Worm (Caenorhabditis elegans) whole organism, young adult: ENCODE measurements around the gene zyg-11.
A peak's percentile ranks its signal among the peaks of the same experiment; 100 is the strongest.

ENCODE experiments used
- C06A6.2 ChIP-seq: fragments of 200-800 bp; sonication (Bioruptor generic); conservative IDR thresholded peaks from 2 replicates; pipeline ENCODE4 v1.3.6; 2022; ENCODE audit warnings: missing genetic modification characterization, missing compliant biosample characterization
- F22D6.2 ChIP-seq: sonication (generic microtip); optimal IDR thresholded peaks from 2 replicates; lab custom pipeline; 2016; ENCODE audit warnings: mild to moderate bottlenecking, missing genetic modification characterization, missing compliant biosample characterization
- F33H1.4 ChIP-seq: fragments of 200-800 bp; sonication (Bioruptor generic); IDR thresholded peaks from 2 replicates; pipeline ENCODE4 v1.3.6; 2022; ENCODE audit warnings: missing genetic modification reagents, missing genetic modification characterization, missing compliant biosample characterization
- F49E8.2 ChIP-seq: sonication (generic microtip); optimal IDR thresholded peaks from 3 replicates; lab custom pipeline; 2017; ENCODE audit warnings: missing genetic modification characterization, mild to moderate bottlenecking, missing compliant biosample characterization, antibody characterized with exemption, moderate library complexity; ENCODE audit not compliant: insufficient read depth
- K11D2.4 ChIP-seq: fragments of 200-800 bp; sonication (Bioruptor generic); IDR thresholded peaks from 2 replicates; pipeline ENCODE4 v1.3.6; 2022; ENCODE audit warnings: missing genetic modification reagents, missing genetic modification characterization, missing compliant biosample characterization
- K12H6.12 ChIP-seq: fragments of 200-800 bp; sonication (Bioruptor generic); optimal IDR thresholded peaks from 2 replicates; lab custom pipeline; 2018; ENCODE audit warnings: mild to moderate bottlenecking, missing genetic modification characterization, missing compliant biosample characterization
- T07F8.4 ChIP-seq: sonication (generic microtip); optimal IDR thresholded peaks from 2 replicates; lab custom pipeline; 2016; ENCODE audit warnings: mild to moderate bottlenecking, missing genetic modification characterization, moderate library complexity, missing compliant biosample characterization
- T26A5.8 ChIP-seq: sonication (generic microtip); optimal IDR thresholded peaks from 2 replicates; lab custom pipeline; 2016; ENCODE audit warnings: missing genetic modification characterization, missing compliant biosample characterization
- Y53F4B.3 ChIP-seq: fragments of 200-800 bp; sonication (Bioruptor generic); IDR thresholded peaks from 2 replicates; pipeline ENCODE4 v1.3.6; 2022; ENCODE audit warnings: missing genetic modification reagents, missing genetic modification characterization, missing compliant biosample characterization
- Y53G8AR.9 ChIP-seq: fragments of 200-800 bp; sonication (Bioruptor generic); conservative IDR thresholded peaks from 2 replicates; pipeline ENCODE4 v1.3.6; 2022; ENCODE audit warnings: missing genetic modification reagents, missing genetic modification characterization, missing compliant biosample characterization
- Y56A3A.18 ChIP-seq: fragments of 200-800 bp; sonication (Bioruptor generic); IDR thresholded peaks from 2 replicates; pipeline ENCODE4 v1.3.6; 2022; ENCODE audit warnings: missing genetic modification reagents, missing genetic modification characterization, missing compliant biosample characterization
- Y79H2A.3 ChIP-seq: fragments of 200-800 bp; sonication (Bioruptor generic); conservative IDR thresholded peaks from 2 replicates; pipeline ENCODE4 v1.3.6; 2022; ENCODE audit warnings: missing genetic modification reagents, missing genetic modification characterization, missing compliant biosample characterization
- Y95B8A.8 ChIP-seq: fragments of 200-800 bp; sonication (Bioruptor generic); IDR thresholded peaks from 2 replicates; pipeline ENCODE4 v1.3.6; 2022; ENCODE audit warnings: missing genetic modification reagents, missing genetic modification characterization, missing compliant biosample characterization
- akir-1 ChIP-seq: fragments of 200-800 bp; sonication (Bioruptor generic); optimal IDR thresholded peaks from 2 replicates; lab custom pipeline; 2018; ENCODE audit warnings: mild to moderate bottlenecking, missing genetic modification characterization, moderate library complexity, missing compliant biosample characterization
- ama-1 ChIP-seq, 3 experiments: fragments of 150-350 bp in 1 of 3; sonication (generic microtip) in 2 of 3; optimal IDR thresholded peaks; 2 replicates each; lab custom pipeline; 2014 to 2018; ENCODE audit warnings: missing biosample characterization in 2 of 3, missing genetic modification characterization in 2 of 3, missing genetic modification reagents in 2 of 3
- attf-5 ChIP-seq: fragments of 200-800 bp; sonication (Bioruptor generic); optimal IDR thresholded peaks from 2 replicates; lab custom pipeline; 2018; ENCODE audit warnings: mild to moderate bottlenecking, missing genetic modification characterization, missing compliant biosample characterization
- bed-1 ChIP-seq: fragments of 200-800 bp; sonication (Bioruptor generic); IDR thresholded peaks from 2 replicates; pipeline ENCODE4 v1.3.6; 2022; ENCODE audit warnings: missing genetic modification reagents, missing genetic modification characterization, missing compliant biosample characterization
- cebp-2 ChIP-seq: fragments of 200-800 bp; sonication (Bioruptor generic); IDR thresholded peaks from 2 replicates; pipeline ENCODE4 v1.3.6; 2022; ENCODE audit warnings: missing genetic modification characterization, missing compliant biosample characterization
- ceh-100 ChIP-seq: fragments of 200-800 bp; sonication (Bioruptor generic); IDR thresholded peaks from 2 replicates; pipeline ENCODE4 v1.3.6; 2022; ENCODE audit warnings: missing genetic modification reagents, missing genetic modification characterization, missing compliant biosample characterization
- chd-7 ChIP-seq: sonication (generic microtip); optimal IDR thresholded peaks from 2 replicates; lab custom pipeline; 2016; ENCODE audit warnings: mild to moderate bottlenecking, missing genetic modification characterization, moderate library complexity, missing compliant biosample characterization
- dpl-1 ChIP-seq: fragments of 150-350 bp; optimal IDR thresholded peaks from 2 replicates; lab custom pipeline; 2014; ENCODE audit warnings: missing biosample characterization, missing genetic modification reagents, missing genetic modification characterization
- egl-18 ChIP-seq: fragments of 200-800 bp; sonication (Bioruptor generic); IDR thresholded peaks from 2 replicates; pipeline ENCODE4 v1.3.6; 2022; ENCODE audit warnings: missing genetic modification reagents, missing genetic modification characterization, missing compliant biosample characterization
- egrh-3 ChIP-seq: fragments of 200-800 bp; sonication (Bioruptor generic); IDR thresholded peaks from 2 replicates; pipeline ENCODE4 v1.3.6; 2022; ENCODE audit warnings: missing genetic modification reagents, missing genetic modification characterization, missing compliant biosample characterization
- gei-17 ChIP-seq: fragments of 200-800 bp; sonication (Bioruptor generic); optimal IDR thresholded peaks from 2 replicates; lab custom pipeline; 2018; ENCODE audit warnings: mild to moderate bottlenecking, missing genetic modification characterization, missing compliant biosample characterization
- lin-26 ChIP-seq: fragments of 200-800 bp; sonication (Bioruptor generic); IDR thresholded peaks from 2 replicates; pipeline ENCODE4 v1.3.6; 2022; ENCODE audit warnings: missing genetic modification reagents, missing genetic modification characterization, missing compliant biosample characterization
- madf-3 ChIP-seq: fragments of 200-800 bp; sonication (Bioruptor generic); IDR thresholded peaks from 2 replicates; pipeline ENCODE4 v1.3.6; 2022; ENCODE audit warnings: missing genetic modification reagents, missing genetic modification characterization, missing compliant biosample characterization
- madf-8 ChIP-seq: fragments of 200-800 bp; sonication (Bioruptor generic); conservative IDR thresholded peaks from 2 replicates; pipeline ENCODE4 v1.3.6; 2022; ENCODE audit warnings: missing genetic modification reagents, missing genetic modification characterization, missing compliant biosample characterization
- mcd-1 ChIP-seq: fragments of 200-800 bp; sonication (Bioruptor generic); IDR thresholded peaks from 2 replicates; pipeline ENCODE4 v1.3.6; 2022; ENCODE audit warnings: missing genetic modification reagents, missing genetic modification characterization, missing compliant biosample characterization
- mel-28 ChIP-seq: sonication (generic microtip); optimal IDR thresholded peaks from 2 replicates; lab custom pipeline; 2016; ENCODE audit warnings: borderline replicate concordance, mild to moderate bottlenecking, missing genetic modification characterization, missing compliant biosample characterization
- mes-4 ChIP-seq: sonication (generic microtip); optimal IDR thresholded peaks from 2 replicates; lab custom pipeline; 2016; ENCODE audit warnings: missing genotype, missing genetic modification characterization, missing compliant biosample characterization
- nfyb-1 ChIP-seq: fragments of 200-800 bp; sonication (Bioruptor generic); IDR thresholded peaks from 2 replicates; pipeline ENCODE4 v1.3.6; 2022; ENCODE audit warnings: missing genetic modification reagents, missing genetic modification characterization, missing compliant biosample characterization
- nhr-120 ChIP-seq: fragments of 200-800 bp; sonication (Bioruptor generic); IDR thresholded peaks from 2 replicates; pipeline ENCODE4 v1.3.6; 2022; ENCODE audit warnings: missing genetic modification characterization, missing compliant biosample characterization
- nhr-179 ChIP-seq: sonication (generic microtip); optimal IDR thresholded peaks from 2 replicates; lab custom pipeline; 2016; ENCODE audit warnings: mild to moderate bottlenecking, missing genetic modification characterization, missing compliant biosample characterization
- nhr-90 ChIP-seq: sonication (generic microtip); optimal IDR thresholded peaks from 2 replicates; lab custom pipeline; 2016; ENCODE audit warnings: missing genotype, mild to moderate bottlenecking, missing genetic modification characterization, missing compliant biosample characterization
- pbrm-1 ChIP-seq: fragments of 200-800 bp; sonication (Bioruptor generic); IDR thresholded peaks from 2 replicates; pipeline ENCODE4 v1.3.6; 2022; ENCODE audit warnings: missing genetic modification reagents, missing genetic modification characterization, missing compliant biosample characterization
- sdz-38 ChIP-seq: sonication (generic microtip); optimal IDR thresholded peaks from 2 replicates; lab custom pipeline; 2016; ENCODE audit warnings: missing genotype, missing genetic modification characterization, missing compliant biosample characterization
- snpc-1.1 ChIP-seq: sonication (generic microtip); optimal IDR thresholded peaks from 2 replicates; lab custom pipeline; 2017; ENCODE audit warnings: missing genetic modification characterization, mild to moderate bottlenecking, missing compliant biosample characterization, antibody characterized with exemption, moderate library complexity, missing genotype, missing genetic modification reagents; ENCODE audit not compliant: insufficient read depth
- snpc-1.3 ChIP-seq: sonication (generic microtip); optimal IDR thresholded peaks from 2 replicates; lab custom pipeline; 2017; ENCODE audit warnings: missing genetic modification characterization, mild to moderate bottlenecking, missing compliant biosample characterization, antibody characterized with exemption, moderate library complexity, missing genotype, missing genetic modification reagents; ENCODE audit not compliant: insufficient read depth
- snpc-3.4 ChIP-seq: sonication (generic microtip); optimal IDR thresholded peaks from 2 replicates; lab custom pipeline; 2017; ENCODE audit warnings: missing genetic modification characterization, mild to moderate bottlenecking, missing compliant biosample characterization, antibody characterized with exemption, moderate library complexity, missing genotype, missing genetic modification reagents
- somi-1 ChIP-seq: fragments of 200-800 bp; sonication (Bioruptor generic); optimal IDR thresholded peaks from 2 replicates; lab custom pipeline; 2018; ENCODE audit warnings: mild to moderate bottlenecking, missing genetic modification characterization, missing compliant biosample characterization
- tbx-9 ChIP-seq: sonication (generic microtip); optimal IDR thresholded peaks from 2 replicates; lab custom pipeline; 2016; ENCODE audit warnings: borderline replicate concordance, missing genetic modification characterization, inconsistent platforms, missing compliant biosample characterization
- unc-62 ChIP-seq: fragments of 150-350 bp; optimal IDR thresholded peaks from 2 replicates; lab custom pipeline; 2014; ENCODE audit warnings: missing biosample characterization, missing genetic modification reagents, missing genetic modification characterization
- xnd-1 ChIP-seq: sonication (generic microtip); optimal IDR thresholded peaks from 2 replicates; lab custom pipeline; 2016; ENCODE audit warnings: missing genotype, missing genetic modification reagents, missing genetic modification characterization, missing compliant biosample characterization
- zfh-2 ChIP-seq: fragments of 200-800 bp; sonication (Bioruptor generic); conservative IDR thresholded peaks from 2 replicates; pipeline ENCODE4 v1.3.6; 2022; ENCODE audit warnings: missing genetic modification reagents, missing genetic modification characterization, missing compliant biosample characterization
- ztf-18 ChIP-seq: sonication (generic microtip); optimal IDR thresholded peaks from 2 replicates; lab custom pipeline; 2016; ENCODE audit warnings: missing genotype, mild to moderate bottlenecking, missing genetic modification characterization, missing compliant biosample characterization
- ztf-25 ChIP-seq: fragments of 200-800 bp; sonication (Bioruptor generic); IDR thresholded peaks from 2 replicates; pipeline ENCODE4 v1.3.6; 2022; ENCODE audit warnings: missing genetic modification reagents, missing genetic modification characterization, missing compliant biosample characterization
- ztf-26 ChIP-seq: sonication (generic microtip); optimal IDR thresholded peaks from 2 replicates; lab custom pipeline; 2017; ENCODE audit warnings: missing genetic modification characterization, missing compliant biosample characterization
- ztf-6 ChIP-seq: fragments of 200-800 bp; sonication (Bioruptor generic); IDR thresholded peaks from 2 replicates; pipeline ENCODE4 v1.3.6; 2022; ENCODE audit warnings: missing genetic modification reagents, missing genetic modification characterization, missing compliant biosample characterization

zyg-11 gene

ce11 chrII:8028246-8028694 lies 10.8 kb downstream of the zyg-11 start (continued):
- no peak for TF ChIP-seq Y56A3A.18 (GFP tag; lab: Robert Waterston, UW)
- 0 out of 2 replicates have a peak, but pooled peaks have one; percentile 66 for TF ChIP-seq egl-18 (GFP tag; lab: Robert Waterston, UW)
- peak; percentile 68 for TF ChIP-seq unc-62 (GFP tag; lab: Kevin White, UChicago)
- peak; percentile 91 for TF ChIP-seq mcd-1
- TF ChIP-seq xnd-1 = no peak
- TF ChIP-seq Y95B8A.8 (GFP tag; lab: Robert Waterston, UW) = peak; percentile 56; the same call in 1 of the 2 replicates
- no peak for TF ChIP-seq tbx-9 (tag; lab: Kevin White, UChicago)
- TF ChIP-seq K12H6.12 (tag; lab: Kevin White, UChicago) = peak; percentile 98
- TF ChIP-seq snpc-1.1 (tag; lab: Kevin White, UChicago) = no peak
- peak; percentile 100 for TF ChIP-seq zfh-2 (GFP tag; lab: Robert Waterston, UW)
- TF ChIP-seq attf-5 (GFP tag; lab: Kevin White, UChicago) = peak; percentile 98
- TF ChIP-seq madf-3 = peak; percentile 72; the same call in 1 of the 2 replicates
- TF ChIP-seq ama-1 (optimal IDR thresholded peaks at IDR 0.05; lab: Kevin White, UChicago) = no peak
- TF ChIP-seq ama-1 (GFP tag; optimal IDR thresholded peaks at IDR 0.05; lab: Kevin White, UChicago) = peak in 1 of 2 experiments; percentile 18
- peak; percentile 86 for TF ChIP-seq somi-1 (GFP tag; lab: Kevin White, UChicago)
- peak; percentile 88 for TF ChIP-seq egrh-3 (GFP tag; lab: Robert Waterston, UW)
- TF ChIP-seq ceh-100 = peak; percentile 69
- TF ChIP-seq C06A6.2 (GFP tag; lab: Robert Waterston, UW) = peak; percentile 74
- TF ChIP-seq Y53G8AR.9 (GFP tag; lab: Robert Waterston, UW) = 0 out of 2 replicates have a peak, but pooled peaks have one; percentile 52
- TF ChIP-seq nhr-179 (tag; lab: Kevin White, UChicago) = no peak
- peak; percentile 70 for TF ChIP-seq F22D6.2 (tag; lab: Kevin White, UChicago)
- no peak for TF ChIP-seq mel-28 (tag; lab: Kevin White, UChicago)
- no peak for TF ChIP-seq F49E8.2 (tag; lab: Kevin White, UChicago)
- peak; percentile 79 for TF ChIP-seq lin-26
- peak; percentile 93 for TF ChIP-seq ztf-26 (tag; lab: Kevin White, UChicago)
- TF ChIP-seq gei-17 (GFP tag; lab: Kevin White, UChicago) = peak; percentile 76
- TF ChIP-seq Y79H2A.3 (GFP tag; lab: Robert Waterston, UW) = no peak
- TF ChIP-seq snpc-1.3 (tag; lab: Kevin White, UChicago) = no peak
- TF ChIP-seq ztf-18 (tag; lab: Kevin White, UChicago) = peak; percentile 78
- TF ChIP-seq akir-1 = peak; percentile 42
- peak; percentile 65 for TF ChIP-seq pbrm-1 (GFP tag; lab: Robert Waterston, UW)
- TF ChIP-seq snpc-3.4 = peak; percentile 17
- TF ChIP-seq ztf-6 = peak; percentile 75; the same call in 1 of the 2 replicates
- peak; percentile 18 for TF ChIP-seq T26A5.8 (tag; lab: Kevin White, UChicago)
- TF ChIP-seq chd-7 (tag; lab: Kevin White, UChicago) = peak; percentile 91
- TF ChIP-seq cebp-2 = 0 out of 2 replicates have a peak, but pooled peaks have one; percentile 21
- TF ChIP-seq sdz-38 (tag; lab: Kevin White, UChicago) = no peak
- TF ChIP-seq F33H1.4 (GFP tag; lab: Robert Waterston, UW) = peak; percentile 38
- peak; percentile 93 for TF ChIP-seq K11D2.4 (GFP tag; lab: Robert Waterston, UW)
- no peak for TF ChIP-seq Y53F4B.3
- peak; percentile 95 for TF ChIP-seq nfyb-1 (GFP tag; lab: Robert Waterston, UW)
- TF ChIP-seq madf-8 (GFP tag; lab: Robert Waterston, UW) = 0 out of 2 replicates have a peak, but pooled peaks have one; percentile 14
- TF ChIP-seq nhr-90 (tag; lab: Kevin White, UChicago) = peak; percentile 72
- TF ChIP-seq nhr-120 (GFP tag; lab: Robert Waterston, UW) = no peak
- peak; percentile 46 for TF ChIP-seq T07F8.4 (tag; lab: Kevin White, UChicago)
- TF ChIP-seq bed-1 (GFP tag; lab: Robert Waterston, UW) = no peak
- no peak for TF ChIP-seq dpl-1 (GFP tag; lab: Kevin White, UChicago)
- TF ChIP-seq ztf-25 (GFP tag; lab: Robert Waterston, UW) = no peak
- no peak for TF ChIP-seq mes-4 (tag; lab: Kevin White, UChicago)
